Fruit fly (Drosophila melanogaster) whole organism, prepupa: ENCODE results near the gene CG42591.

Experiments used
- CG11294 ChIP-seq: fragments of 200-800 bp; sonication (Bioruptor generic); IDR thresholded peaks from 2 replicates; pipeline ENCODE4 v1.3.6; 2022; ENCODE audit warnings: missing biosample characterization, missing genetic modification characterization
- CG3919 ChIP-seq: fragments of 200-800 bp; sonication (Bioruptor generic); optimal IDR thresholded peaks from 3 replicates; lab custom pipeline; 2016; ENCODE audit warnings: missing biosample characterization, missing genetic modification characterization
- CG6854 ChIP-seq: fragments of 200-800 bp; sonication (Bioruptor generic); optimal IDR thresholded peaks from 2 replicates; lab custom pipeline; 2017; ENCODE audit warnings: missing biosample characterization, mild to moderate bottlenecking, missing genetic modification characterization
- CG7368 ChIP-seq: fragments of 200-800 bp; sonication (Bioruptor generic); optimal IDR thresholded peaks from 3 replicates; lab custom pipeline; 2016; ENCODE audit warnings: missing biosample characterization, missing genetic modification characterization
- Eip93F ChIP-seq: fragments of 200-800 bp; sonication (Bioruptor generic); optimal IDR thresholded peaks from 2 replicates; lab custom pipeline; 2016; ENCODE audit warnings: missing biosample characterization, mild to moderate bottlenecking, missing genetic modification characterization
- Ets21C ChIP-seq: fragments of 200-800 bp; sonication (Bioruptor generic); optimal IDR thresholded peaks from 3 replicates; lab custom pipeline; 2016; ENCODE audit warnings: missing biosample characterization, missing genetic modification characterization
- Ets96B ChIP-seq: fragments of 200-800 bp; optimal IDR thresholded peaks from 2 replicates; lab custom pipeline; 2019; ENCODE audit warnings: missing biosample characterization, mild to moderate bottlenecking, missing genetic modification characterization, moderate library complexity
- Gug ChIP-seq: fragments of 200-800 bp; sonication (Bioruptor generic); IDR thresholded peaks from 2 replicates; pipeline ENCODE4 v1.3.6; 2022; ENCODE audit warnings: missing biosample characterization, missing genetic modification characterization
- Hr4 ChIP-seq: fragments of 200-800 bp; sonication (Bioruptor generic); optimal IDR thresholded peaks from 3 replicates; lab custom pipeline; 2016; ENCODE audit warnings: missing biosample characterization, missing genetic modification characterization
- achi ChIP-seq: fragments of 200-800 bp; sonication (Bioruptor generic); optimal IDR thresholded peaks from 3 replicates; lab custom pipeline; 2016; ENCODE audit warnings: missing biosample characterization, missing genetic modification characterization
- eg ChIP-seq: fragments of 200-800 bp; sonication (Bioruptor generic); IDR thresholded peaks from 3 replicates; pipeline ENCODE4 v1.3.6; 2022; ENCODE audit warnings: missing biosample characterization, missing genetic modification characterization

DNA sequence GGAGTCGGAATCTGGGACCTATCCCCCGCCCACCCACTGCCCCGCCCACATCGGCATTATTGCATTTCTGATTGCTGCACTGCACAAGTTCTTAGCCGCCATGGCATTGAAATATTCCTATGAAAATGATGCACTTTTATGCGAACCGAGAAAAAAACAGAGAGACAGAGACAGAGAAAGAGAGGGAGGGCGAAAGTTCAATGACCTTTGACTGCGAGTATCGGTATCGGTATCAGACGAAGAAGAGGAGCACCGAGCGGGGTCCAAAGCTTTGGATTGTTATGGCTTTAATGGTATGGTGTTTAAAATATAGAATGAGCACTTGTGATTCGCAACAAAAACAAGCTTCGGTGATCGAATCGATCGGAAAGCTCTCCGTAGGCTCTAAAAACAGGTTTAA lies 12.3 kb downstream of the CG42591 start:
- TF ChIP-seq CG3919 (GFP tag; lab: Kevin White, UChicago) (no peak), CG6854 (no peak), Eip93F (GFP tag; lab: Kevin White, UChicago) (no peak), Ets96B (no peak), CG7368 (GFP tag; lab: Kevin White, UChicago) (no peak), eg (GFP tag; lab: Robert Waterston, UW) (no peak), Ets21C (GFP tag; lab: Kevin White, UChicago) (no peak), Gug (GFP tag; lab: Robert Waterston, UW) (no peak), achi (GFP tag; lab: Kevin White, UChicago) (no peak), CG11294 (GFP tag; lab: Robert Waterston, UW) (no peak), Hr4 (GFP tag; lab: Kevin White, UChicago) (no peak)
